Worm (Caenorhabditis elegans): ENCODE measurements around the gene ZK1248.5.
"Not testable (repeated sequence)": the region's sequence is repeated elsewhere in the genome, so short reads cannot be mapped to it uniquely, and the experiment has no call there.

Gene ZK1248.5

DNA sequence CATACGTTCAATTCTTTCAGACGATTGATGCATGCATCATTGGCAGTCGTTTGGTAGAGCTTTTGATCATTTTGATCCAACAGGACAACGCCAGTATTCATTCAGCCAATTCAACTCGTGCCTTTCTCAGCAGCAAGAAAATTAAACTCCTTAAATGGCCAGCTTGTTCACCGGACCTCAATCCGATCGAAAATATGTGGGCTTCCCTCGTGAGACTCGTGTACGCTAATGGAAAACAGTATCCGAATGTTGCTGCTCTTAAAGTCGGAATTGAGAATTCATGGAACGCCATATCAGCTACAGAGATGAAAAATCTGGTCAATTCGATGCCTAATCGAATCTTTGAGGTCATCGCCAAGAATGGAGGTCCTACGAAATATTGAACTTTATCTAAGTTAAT is 5.1 kb downstream of the ZK1248.5 start, which contains the start of gene wago-5:
Gene wago-5, minus strand, starts transcription at position 101 of the 400 bp plus-strand sequence.
- not testable (repeated sequence) for TF ChIP-seq ama-1 (optimal IDR thresholded peaks at IDR 0.05); elt-2 (tag; optimal IDR thresholded peaks at IDR 0.05); dpl-1 (GFP tag; optimal IDR thresholded peaks at IDR 0.05)

DNA sequence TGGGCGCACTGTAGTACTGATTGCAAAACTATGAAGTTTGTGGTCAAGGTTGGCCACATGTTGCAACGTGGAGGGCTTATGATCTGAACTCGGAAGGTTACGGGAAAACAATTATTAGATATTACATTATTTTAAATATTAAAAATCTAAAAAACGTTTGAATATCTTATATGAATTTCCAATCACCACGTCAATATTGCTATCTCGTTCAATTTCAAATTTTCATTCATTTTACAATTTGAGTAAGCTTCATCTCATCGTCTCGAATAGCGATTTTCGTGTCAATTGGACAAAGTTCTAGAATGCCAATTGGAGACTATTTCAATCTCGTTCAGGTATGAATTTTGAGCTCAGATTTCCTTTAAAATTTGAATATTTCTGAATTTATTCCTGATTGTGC is 6.0 kb downstream of the ZK1248.5 start, which contains the start of gene ZK1248.20:
Gene ZK1248.20, plus strand, starts transcription at position 301 of the 400 bp plus-strand sequence.
- no peak for TF ChIP-seq aha-1 (tag; optimal IDR thresholded peaks at IDR 0.05)
- no peak for TF ChIP-seq unc-98 (GFP tag; IDR thresholded peaks at IDR 0.05)
- TF ChIP-seq ama-1 (optimal IDR thresholded peaks at IDR 0.05): no peak
- no peak for TF ChIP-seq tlp-1 (tag; optimal IDR thresholded peaks at IDR 0.05)

DNA sequence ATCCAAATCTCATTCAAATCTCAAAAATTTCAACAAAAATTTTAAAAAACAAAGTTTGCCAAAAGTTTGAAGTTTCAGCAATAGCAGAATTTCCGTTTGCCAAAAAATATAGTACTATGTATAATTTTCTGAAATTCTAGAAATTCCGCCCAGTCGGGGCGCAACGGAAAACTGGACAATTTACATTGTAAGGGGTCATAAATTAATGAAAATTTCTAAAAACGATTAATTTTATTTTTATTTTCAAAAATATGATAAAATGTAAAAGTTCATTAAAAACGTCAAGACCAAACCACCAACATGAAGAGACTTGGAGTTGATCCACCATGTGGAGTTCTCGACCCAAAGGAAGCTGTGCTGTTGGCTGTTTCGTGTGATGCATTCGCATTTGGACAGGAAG is 8.0 kb downstream of the ZK1248.5 start, which contains the start of gene ZK1248.4:
Gene ZK1248.4, plus strand, starts transcription at position 301 of the 400 bp plus-strand sequence.
- no peak for TF ChIP-seq ceh-82 (tag; optimal IDR thresholded peaks at IDR 0.05)
- TF ChIP-seq ztf-4 (tag; optimal IDR thresholded peaks at IDR 0.05): no peak
- no peak for TF ChIP-seq nhr-76 (tag; optimal IDR thresholded peaks at IDR 0.05)
- TF ChIP-seq snpc-4 (tag; optimal IDR thresholded peaks at IDR 0.05): no peak
- TF ChIP-seq dsc-1 (tag; optimal IDR thresholded peaks at IDR 0.05): no peak
- no peak for TF ChIP-seq mef-2 (tag; optimal IDR thresholded peaks at IDR 0.05)
- TF ChIP-seq nhr-237 (tag; optimal IDR thresholded peaks at IDR 0.05): no peak
- TF ChIP-seq fos-1 (tag; optimal IDR thresholded peaks at IDR 0.05): no peak
- no peak for TF ChIP-seq hlh-17 (GFP tag; optimal IDR thresholded peaks at IDR 0.05; ENCODE audit: borderline replicate concordance)
- TF ChIP-seq skn-1 (tag; optimal IDR thresholded peaks at IDR 0.05): no peak
- no peak for TF ChIP-seq F16B12.6 (tag; optimal IDR thresholded peaks at IDR 0.05)
- no peak for TF ChIP-seq isw-1 (GFP tag; IDR thresholded peaks at IDR 0.05)
- TF ChIP-seq nhr-77 (tag; optimal IDR thresholded peaks at IDR 0.05): no peak
- TF ChIP-seq tlp-1 (tag; optimal IDR thresholded peaks at IDR 0.05): no peak
- TF ChIP-seq C34B4.2 (tag; optimal IDR thresholded peaks at IDR 0.05): no peak
- no peak for TF ChIP-seq zip-4 (GFP tag; optimal IDR thresholded peaks at IDR 0.05)
- no peak for TF ChIP-seq unc-62 (GFP tag; optimal IDR thresholded peaks at IDR 0.05)

DNA sequence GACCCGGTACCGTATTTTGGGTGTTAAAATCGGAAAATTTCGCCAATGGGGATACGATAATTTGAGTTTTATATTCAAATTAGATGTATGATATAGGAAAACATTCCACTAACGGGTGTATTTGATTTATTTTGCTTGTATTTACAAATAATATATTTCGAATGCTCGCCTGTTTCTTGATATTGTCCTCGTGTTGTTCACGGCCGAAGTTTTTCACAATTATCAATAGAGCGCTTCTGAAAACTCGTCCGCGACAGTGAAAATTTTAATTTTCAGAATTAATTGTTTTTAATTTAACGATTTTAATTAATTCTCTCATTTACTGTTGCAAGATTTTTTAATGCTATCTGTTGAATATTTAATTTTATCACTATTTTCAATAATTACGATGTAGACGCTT is 9.3 kb downstream of the ZK1248.5 start:
- TF ChIP-seq mep-1 (tag; optimal IDR thresholded peaks at IDR 0.05) (no peak), pax-3 (tag; optimal IDR thresholded peaks at IDR 0.05) (no peak), C04F5.9 (tag; optimal IDR thresholded peaks at IDR 0.05) (peak; percentile 27), alr-1 (tag; optimal IDR thresholded peaks at IDR 0.05; ENCODE audit: borderline replicate concordance) (no peak), tbx-2 (tag; optimal IDR thresholded peaks at IDR 0.05) (peak; percentile 59), swsn-7 (tag; optimal IDR thresholded peaks at IDR 0.05) (peak; percentile 32), ceh-90 (tag; optimal IDR thresholded peaks at IDR 0.05) (peak; percentile 74), nhr-85 (tag) (peak; percentile 79), egl-13 (tag; optimal IDR thresholded peaks at IDR 0.05) (peak; percentile 38), efl-1 (optimal IDR thresholded peaks at IDR 0.05) (peak; percentile 76 to 77), efl-1 (GFP tag; optimal IDR thresholded peaks at IDR 0.05 in 1 of 2) (peak; percentile 69 to 96), hlh-4 (tag; optimal IDR thresholded peaks at IDR 0.05) (no peak), nhr-90 (tag; optimal IDR thresholded peaks at IDR 0.05; ENCODE audit: poor library complexity) (peak; percentile 57), ztf-11 (tag; optimal IDR thresholded peaks at IDR 0.05) (peak in 1 of 2 experiments; percentile 60), dpl-1 (GFP tag; optimal IDR thresholded peaks at IDR 0.05) (peak; percentile 32 to 73 (median 71)), aly-2 (tag; optimal IDR thresholded peaks at IDR 0.05) (no peak), ceh-8 (GFP tag; optimal IDR thresholded peaks at IDR 0.05) (no peak), elt-2 (tag; optimal IDR thresholded peaks at IDR 0.05) (peak; percentile 28), lir-3 (tag; optimal IDR thresholded peaks at IDR 0.05; ENCODE audit: poor library complexity) (peak; percentile 77), lsy-2 (tag; optimal IDR thresholded peaks at IDR 0.05) (peak in 1 of 2 experiments; percentile 40), dsc-1 (tag; optimal IDR thresholded peaks at IDR 0.05) (peak; percentile 47), nhr-19 (GFP tag; conservative IDR thresholded peaks at IDR 0.05) (peak; percentile 16; the same call in 1 of the 2 replicates), nhr-71 (tag; optimal IDR thresholded peaks at IDR 0.05) (peak; percentile 67), lin-15B (tag; optimal IDR thresholded peaks at IDR 0.05) (no peak), irx-1 (tag; optimal IDR thresholded peaks at IDR 0.05) (peak; percentile 42), rnt-1 (tag; optimal IDR thresholded peaks at IDR 0.05) (peak; percentile 82), C16A3.4 (tag; optimal IDR thresholded peaks at IDR 0.05) (peak; percentile 15), Y116A8C.19 (tag; optimal IDR thresholded peaks at IDR 0.05; ENCODE audit: borderline replicate concordance) (no peak), ceh-82 (tag; optimal IDR thresholded peaks at IDR 0.05) (no peak), sup-37 (GFP tag; optimal IDR thresholded peaks at IDR 0.05) (no peak)
